Fruit fly (Drosophila melanogaster) whole organism, embryonic: ENCODE data around the gene Dup99B.

Source experiments
- CG10274 ChIP-seq: fragments of 200-800 bp; sonication (Bioruptor generic); optimal IDR thresholded peaks from 3 replicates; lab custom pipeline; 2017; ENCODE audit warnings: missing biosample characterization, mild to moderate bottlenecking, missing genetic modification characterization
- CG10543 ChIP-seq: fragments of 200-800 bp; sonication (Bioruptor generic); optimal IDR thresholded peaks from 3 replicates; lab custom pipeline; 2017; ENCODE audit warnings: missing biosample characterization, mild to moderate bottlenecking, missing genetic modification characterization, moderate library complexity
- CG11723 ChIP-seq: fragments of 200-800 bp; sonication (Bioruptor generic); optimal IDR thresholded peaks from 2 replicates; lab custom pipeline; 2017; ENCODE audit warnings: missing biosample characterization, mild to moderate bottlenecking, missing genetic modification characterization
- CG12155 ChIP-seq: fragments of 200-800 bp; sonication (Bioruptor generic); optimal IDR thresholded peaks from 3 replicates; lab custom pipeline; 2016; ENCODE audit warnings: missing biosample characterization, missing genetic modification characterization
- CG12236 ChIP-seq: fragments of 200-800 bp; sonication (Bioruptor generic); optimal IDR thresholded peaks from 2 replicates; lab custom pipeline; 2016; ENCODE audit warnings: missing biosample characterization, missing genetic modification characterization
- CG12744 ChIP-seq: fragments of 200-800 bp; sonication (Bioruptor generic); optimal IDR thresholded peaks from 2 replicates; lab custom pipeline; 2016; ENCODE audit warnings: missing biosample characterization, missing genetic modification characterization
- CG2875 ChIP-seq: fragments of 200-800 bp; sonication (Bioruptor generic); optimal IDR thresholded peaks from 2 replicates; lab custom pipeline; 2017; ENCODE audit warnings: missing biosample characterization, mild to moderate bottlenecking, missing genetic modification characterization, missing genetic modification reagents
- CG34376 ChIP-seq: fragments of 200-800 bp; sonication (Bioruptor generic); optimal IDR thresholded peaks from 2 replicates; lab custom pipeline; 2018; ENCODE audit warnings: missing biosample characterization, mild to moderate bottlenecking, missing genetic modification characterization
- CG34422 ChIP-seq: fragments of 200-800 bp; sonication (Bioruptor generic); IDR thresholded peaks from 3 replicates; pipeline ENCODE4 v1.3.6; 2022; ENCODE audit warnings: missing biosample characterization, missing genetic modification characterization
- CG43689 ChIP-seq: fragments of 200-800 bp; sonication (Bioruptor generic); IDR thresholded peaks from 2 replicates; pipeline ENCODE4 v1.3.6; 2022; ENCODE audit warnings: missing biosample characterization, missing genetic modification characterization
- CG4707 ChIP-seq: fragments of 200-800 bp; sonication (Bioruptor generic); optimal IDR thresholded peaks from 2 replicates; lab custom pipeline; 2018; ENCODE audit warnings: missing biosample characterization, mild to moderate bottlenecking, missing genetic modification characterization, moderate library complexity
- CG4820 ChIP-seq: fragments of 200-800 bp; sonication (Bioruptor generic); optimal IDR thresholded peaks from 3 replicates; lab custom pipeline; 2016; ENCODE audit warnings: missing biosample characterization, missing genetic modification characterization
- CG4854 ChIP-seq: fragments of 200-800 bp; sonication (Bioruptor generic); optimal IDR thresholded peaks from 2 replicates; lab custom pipeline; 2016; ENCODE audit warnings: missing biosample characterization, missing genetic modification characterization, inconsistent platforms
- CG5245 ChIP-seq: fragments of 200-800 bp; sonication (Bioruptor generic); optimal IDR thresholded peaks from 3 replicates; lab custom pipeline; 2016; ENCODE audit warnings: missing biosample characterization, missing genetic modification characterization
- CG6175 ChIP-seq: fragments of 200-800 bp; sonication (Bioruptor generic); IDR thresholded peaks from 3 replicates; pipeline ENCODE4 v1.3.6; 2022; ENCODE audit warnings: missing biosample characterization, missing genetic modification characterization
- CG6689 ChIP-seq: fragments of 200-800 bp; sonication (Bioruptor generic); IDR thresholded peaks from 2 replicates; pipeline ENCODE4 v1.3.6; 2022; ENCODE audit warnings: missing biosample characterization, missing genetic modification characterization
- CG6791 ChIP-seq: fragments of 200-800 bp; sonication (Bioruptor generic); IDR thresholded peaks from 3 replicates; pipeline ENCODE4 v1.3.6; 2022; ENCODE audit warnings: missing biosample characterization, missing genetic modification characterization; ENCODE audit not compliant: partially characterized antibody
- CG7271 ChIP-seq: fragments of 200-800 bp; sonication (Bioruptor generic); optimal IDR thresholded peaks from 2 replicates; lab custom pipeline; 2018; ENCODE audit warnings: missing biosample characterization, mild to moderate bottlenecking, missing genetic modification characterization, moderate library complexity
- CG7357 ChIP-seq: fragments of 200-800 bp; sonication (Bioruptor generic); IDR thresholded peaks from 3 replicates; pipeline ENCODE4 v1.3.6; 2022; ENCODE audit warnings: missing biosample characterization, missing genetic modification characterization
- CG7839 ChIP-seq: fragments of 200-800 bp; sonication (Bioruptor generic); optimal IDR thresholded peaks from 3 replicates; lab custom pipeline; 2018; ENCODE audit warnings: missing biosample characterization, mild to moderate bottlenecking, missing genetic modification characterization, moderate library complexity
- CG8281 ChIP-seq: fragments of 200-800 bp; sonication (Bioruptor generic); optimal IDR thresholded peaks from 2 replicates; lab custom pipeline; 2018; ENCODE audit warnings: missing biosample characterization, mild to moderate bottlenecking, missing genetic modification characterization, moderate library complexity
- CG9437 ChIP-seq: fragments of 200-800 bp; sonication (Bioruptor generic); optimal IDR thresholded peaks from 2 replicates; lab custom pipeline; 2018; ENCODE audit warnings: missing biosample characterization, mild to moderate bottlenecking, missing genetic modification characterization
- CTCF ChIP-seq: fragments of 200-800 bp; sonication (Bioruptor generic); optimal IDR thresholded peaks from 2 replicates; lab custom pipeline; 2017; ENCODE audit warnings: missing biosample characterization, mild to moderate bottlenecking, missing genetic modification characterization, moderate library complexity
- Deaf1 ChIP-seq: fragments of 200-800 bp; optimal IDR thresholded peaks from 3 replicates; lab custom pipeline; 2019; ENCODE audit warnings: missing biosample characterization, mild to moderate bottlenecking, missing genetic modification characterization, moderate library complexity
- E2f1 ChIP-seq: fragments of 200-800 bp; sonication (Bioruptor generic); IDR thresholded peaks from 2 replicates; pipeline ENCODE4 v1.3.6; 2022; ENCODE audit warnings: missing biosample characterization, missing genetic modification characterization
- E2f2 ChIP-seq: fragments of 200-800 bp; sonication (Bioruptor generic); IDR thresholded peaks from 2 replicates; pipeline ENCODE4 v1.3.6; 2022; ENCODE audit warnings: missing biosample characterization, missing genetic modification characterization
- Ets97D ChIP-seq: fragments of 200-800 bp; sonication (Bioruptor generic); optimal IDR thresholded peaks from 3 replicates; lab custom pipeline; 2016; ENCODE audit warnings: missing biosample characterization, missing genetic modification characterization
- Gug ChIP-seq: fragments of 200-800 bp; sonication (Bioruptor generic); IDR thresholded peaks from 4 replicates; pipeline ENCODE4 v1.3.6; 2022; ENCODE audit warnings: missing biosample characterization, missing genetic modification characterization
- HLH54F ChIP-seq: fragments of 200-800 bp; sonication (Bioruptor generic); optimal IDR thresholded peaks from 3 replicates; lab custom pipeline; 2016; ENCODE audit warnings: missing biosample characterization, missing genetic modification characterization
- Optix ChIP-seq: fragments of 200-800 bp; sonication (Bioruptor generic); IDR thresholded peaks from 3 replicates; pipeline ENCODE4 v1.3.6; 2022; ENCODE audit warnings: missing biosample characterization, missing genetic modification characterization
- Rx ChIP-seq: fragments of 200-800 bp; sonication (Bioruptor generic); IDR thresholded peaks from 2 replicates; pipeline ENCODE4 v1.3.6; 2022; ENCODE audit warnings: missing biosample characterization, missing genetic modification characterization
- Sry-β ChIP-seq: fragments of 200-800 bp; sonication (Bioruptor generic); optimal IDR thresholded peaks from 2 replicates; lab custom pipeline; 2018; ENCODE audit warnings: missing biosample characterization, mild to moderate bottlenecking, missing genetic modification characterization, moderate library complexity
- Trl ChIP-seq, 3 experiments: fragments of >200 bp in 2 of 3; fragments of 200-800 bp in 1 of 3; sonication (Bioruptor generic) in 1 of 3; optimal IDR thresholded peaks; 2 replicates in 1 of 3; 3 replicates in 2 of 3; lab custom pipeline; 2016 to 2017; ENCODE audit warnings: missing biosample characterization in 1 of 3, missing genetic modification characterization in 1 of 3
- ara ChIP-seq: fragments of 200-800 bp; sonication (Bioruptor generic); IDR thresholded peaks from 2 replicates; pipeline ENCODE4 v1.3.6; 2022; ENCODE audit warnings: missing biosample characterization, missing genetic modification characterization
- ase ChIP-seq: fragments of 200-800 bp; sonication (Bioruptor generic); IDR thresholded peaks from 3 replicates; pipeline ENCODE4 v1.3.6; 2022; ENCODE audit warnings: missing biosample characterization, missing genetic modification characterization
- cato ChIP-seq: fragments of 200-800 bp; sonication (Bioruptor generic); optimal IDR thresholded peaks from 2 replicates; lab custom pipeline; 2016; ENCODE audit warnings: missing biosample characterization, missing genetic modification characterization, borderline replicate concordance
- chif ChIP-seq, 2 experiments: fragments of 200-800 bp; sonication (Bioruptor generic); optimal IDR thresholded peaks; 3 replicates each; lab custom pipeline; 2016; ENCODE audit warnings: missing biosample characterization in 2 of 2, missing genetic modification characterization in 2 of 2
- corto ChIP-seq: fragments of 200-800 bp; sonication (Bioruptor generic); optimal IDR thresholded peaks from 2 replicates; lab custom pipeline; 2016; ENCODE audit warnings: missing biosample characterization, mild to moderate bottlenecking, missing genetic modification characterization, moderate library complexity
- crp ChIP-seq, 2 experiments: fragments of 200-800 bp; sonication (Bioruptor generic); optimal IDR thresholded peaks; 2 replicates in 1 of 2; 3 replicates in 1 of 2; lab custom pipeline; 2017; ENCODE audit warnings: missing biosample characterization in 2 of 2, missing genetic modification characterization in 2 of 2, mild to moderate bottlenecking in 1 of 2, moderate library complexity in 1 of 2
- dpn ChIP-seq, 2 experiments: fragments of 200-800 bp; sonication (Bioruptor generic); optimal IDR thresholded peaks; 3 replicates each; lab custom pipeline; 2016; ENCODE audit warnings: missing biosample characterization in 2 of 2, missing genetic modification characterization in 2 of 2
- eve ChIP-seq, 2 experiments: fragments of >200 bp; optimal IDR thresholded peaks; 2 replicates each; lab custom pipeline; 2017; ENCODE audit warnings: missing biosample characterization in 2 of 2, missing genetic modification characterization in 2 of 2
- ftz-f1 ChIP-seq: fragments of 200-800 bp; sonication (Bioruptor generic); optimal IDR thresholded peaks from 2 replicates; lab custom pipeline; 2016; ENCODE audit warnings: missing biosample characterization, missing genetic modification characterization
- mld ChIP-seq: fragments of 200-800 bp; sonication (Bioruptor generic); IDR thresholded peaks from 3 replicates; pipeline ENCODE4 v1.3.6; 2022; ENCODE audit warnings: missing biosample characterization, missing genetic modification characterization; ENCODE audit not compliant: partially characterized antibody
- nerfin-2 ChIP-seq: fragments of 200-800 bp; sonication (Bioruptor generic); IDR thresholded peaks from 2 replicates; pipeline ENCODE4 v1.3.6; 2022; ENCODE audit warnings: missing biosample characterization, missing genetic modification characterization; ENCODE audit not compliant: partially characterized antibody
- nom ChIP-seq: fragments of 200-800 bp; sonication (Bioruptor generic); optimal IDR thresholded peaks from 2 replicates; lab custom pipeline; 2017; ENCODE audit warnings: missing biosample characterization, missing genetic modification characterization, mild to moderate bottlenecking, moderate library complexity, missing genetic modification reagents
- tll ChIP-seq, 2 experiments: fragments of 200-800 bp in 1 of 2; fragments of >200 bp in 1 of 2; sonication (Bioruptor generic) in 1 of 2; optimal IDR thresholded peaks; 2 replicates each; lab custom pipeline; 2017 to 2019; ENCODE audit warnings: missing biosample characterization in 2 of 2, missing genetic modification characterization in 2 of 2, mild to moderate bottlenecking in 1 of 2, moderate library complexity in 1 of 2
- tup ChIP-seq: fragments of 200-800 bp; sonication (Bioruptor generic); optimal IDR thresholded peaks from 2 replicates; lab custom pipeline; 2016; ENCODE audit warnings: missing biosample characterization, mild to moderate bottlenecking, missing genetic modification characterization, moderate library complexity
- tx ChIP-seq: fragments of 200-800 bp; sonication (Bioruptor generic); optimal IDR thresholded peaks from 2 replicates; lab custom pipeline; 2016; ENCODE audit warnings: missing biosample characterization, missing genetic modification characterization
- yki ChIP-seq: fragments of >200 bp; optimal IDR thresholded peaks from 3 replicates; lab custom pipeline; 2018
- z ChIP-seq: fragments of 200-800 bp; sonication (Bioruptor generic); IDR thresholded peaks from 3 replicates; pipeline ENCODE4 v1.3.6; 2022; ENCODE audit warnings: missing biosample characterization, missing genetic modification characterization
- zfh1 ChIP-seq: fragments of 200-800 bp; sonication (Bioruptor generic); IDR thresholded peaks from 3 replicates; pipeline ENCODE4 v1.3.6; 2022; ENCODE audit warnings: missing biosample characterization, missing genetic modification characterization

The Dup99B gene

DNA sequence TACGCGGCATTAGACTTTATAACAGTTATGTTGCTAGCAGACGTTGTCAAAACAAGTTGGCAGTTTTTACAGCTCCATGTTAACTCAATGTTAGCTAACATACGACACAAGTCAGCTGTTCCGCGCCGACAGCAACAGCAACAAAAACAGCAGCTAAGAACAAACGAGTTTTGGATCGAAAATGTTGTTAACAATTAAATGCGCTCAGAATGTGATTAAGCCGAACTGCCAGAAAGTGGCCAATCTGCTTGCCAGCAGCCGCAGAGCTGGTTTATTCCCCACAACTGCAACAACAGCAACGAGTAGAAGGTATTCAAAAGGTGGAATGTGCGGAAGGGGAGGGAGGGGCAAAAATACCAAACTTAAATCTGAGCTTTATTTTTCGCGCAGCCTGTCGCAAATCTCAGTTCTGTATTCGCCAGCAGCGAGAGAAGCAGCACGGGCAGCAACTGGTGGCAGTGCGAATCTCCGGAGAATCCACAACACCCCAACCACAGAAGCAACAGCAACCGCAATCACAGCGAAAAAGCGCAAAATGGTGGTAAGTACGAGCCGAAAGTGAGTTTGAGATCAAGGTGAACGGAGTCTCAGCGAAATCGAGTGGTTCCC, 8.0 kb upstream of the Dup99B start, which contains the start of gene Pcd (continued):
- TF ChIP-seq HLH54F (GFP tag; lab: Kevin White, UChicago) (no peak), CG4707 (GFP tag; lab: Kevin White, UChicago) (no peak), CG8281 (tag; lab: Kevin White, UChicago) (no peak), Optix (no peak), CG34376 (peak; percentile 43), CG6791 (GFP tag; lab: Robert Waterston, UW) (no peak), CG10274 (GFP tag; lab: Kevin White, UChicago) (no peak), cato (GFP tag; lab: Kevin White, UChicago) (no peak), CG6175 (GFP tag; lab: Robert Waterston, UW) (peak; percentile 76; the same call in 2 of the 3 replicates), Rx (GFP tag; lab: Robert Waterston, UW) (no peak), eve (GFP tag; optimal IDR thresholded peaks at IDR 0.05; lab: Kevin White, UChicago) (no peak), CG7839 (no peak), CG12236 (GFP tag; lab: Kevin White, UChicago) (no peak), CG10543 (GFP tag; lab: Kevin White, UChicago) (peak; percentile 43), tx (no peak), CTCF (GFP tag; lab: Kevin White, UChicago) (no peak), CG4820 (GFP tag; lab: Kevin White, UChicago) (no peak), tup (GFP tag; lab: Kevin White, UChicago) (no peak), CG9437 (GFP tag; lab: Kevin White, UChicago) (no peak), CG11723 (GFP tag; lab: Kevin White, UChicago) (no peak), CG5245 (GFP tag; lab: Kevin White, UChicago) (no peak), nom (peak; percentile 52), CG6689 (GFP tag; lab: Robert Waterston, UW) (no peak), Gug (GFP tag; lab: Robert Waterston, UW) (no peak), CG2875 (GFP tag; lab: Kevin White, UChicago) (no peak), CG4854 (no peak), chif (GFP tag; optimal IDR thresholded peaks at IDR 0.05; lab: Kevin White, UChicago) (no peak), CG12155 (GFP tag; lab: Kevin White, UChicago) (peak; percentile 97), dpn (GFP tag; optimal IDR thresholded peaks at IDR 0.05; lab: Kevin White, UChicago) (no peak), ftz-f1 (GFP tag; lab: Kevin White, UChicago) (peak; percentile 31), CG12744 (GFP tag; lab: Kevin White, UChicago) (no peak), CG7357 (GFP tag; lab: Robert Waterston, UW) (no peak), ara (GFP tag; lab: Robert Waterston, UW) (no peak), Ets97D (no peak), ase (no peak), Sry-β (GFP tag; lab: Kevin White, UChicago) (no peak), tll (GFP tag; optimal IDR thresholded peaks at IDR 0.05; lab: Kevin White, UChicago) (no peak), CG7271 (tag; lab: Kevin White, UChicago) (no peak), CG34422 (GFP tag; lab: Robert Waterston, UW) (peak; percentile 14; the same call in 1 of the 3 replicates), Trl (optimal IDR thresholded peaks at IDR 0.05; lab: Kevin White, UChicago) (no peak), Trl (GFP tag; optimal IDR thresholded peaks at IDR 0.05; lab: Kevin White, UChicago) (no peak), E2f2 (GFP tag; lab: Robert Waterston, UW) (peak; percentile 91), zfh1 (0 out of 3 replicates have a peak, but pooled peaks have one; percentile 9), yki (lab: Kevin White, UChicago) (no peak), mld (no peak), z (GFP tag; lab: Robert Waterston, UW) (no peak), crp (GFP tag; optimal IDR thresholded peaks at IDR 0.05; lab: Kevin White, UChicago) (peak; percentile 55 to 94), Deaf1 (tag; lab: Kevin White, UChicago) (no peak), CG43689 (GFP tag; lab: Robert Waterston, UW) (no peak), E2f1 (GFP tag; lab: Robert Waterston, UW) (no peak), nerfin-2 (GFP tag; lab: Robert Waterston, UW) (no peak), corto (GFP tag; lab: Kevin White, UChicago) (no peak)
